Fruit fly (Drosophila melanogaster): Measurements from ENCODE around the gene CG11109.

Gene CG11109

dm6 chr3L:22880914-22881313 is 8.9 kb downstream of the CG11109 start, which contains the start of gene slif:
Gene slif (plus strand): TSS chr3L:22881045.
- TF ChIP-seq CG8478 (optimal IDR thresholded peaks at IDR 0.05) (no peak), CTCF (optimal IDR thresholded peaks at IDR 0.05) (no peak)

- TF ChIP-seq CTCF (optimal IDR thresholded peaks at IDR 0.05) (no peak), CG8478 (optimal IDR thresholded peaks at IDR 0.05) (no peak)
These were observed 11.6 kb downstream of the CG11109 start for dm6 chr3L:22883649-22884048.

- TF ChIP-seq CTCF (optimal IDR thresholded peaks at IDR 0.05): no peak
- TF ChIP-seq CG8478 (optimal IDR thresholded peaks at IDR 0.05): no peak
These were observed 12.5 kb downstream of the CG11109 start for dm6 chr3L:22884481-22884880.

dm6 chr3L:22885843-22886242 is 13.8 kb downstream of the CG11109 start:
- no peak for TF ChIP-seq CG8478 (optimal IDR thresholded peaks at IDR 0.05)
- no peak for TF ChIP-seq CTCF (optimal IDR thresholded peaks at IDR 0.05)

dm6 chr3L:22886939-22887338 is 14.9 kb downstream of the CG11109 start:
- TF ChIP-seq CTCF (optimal IDR thresholded peaks at IDR 0.05) (no peak), CG8478 (optimal IDR thresholded peaks at IDR 0.05) (no peak)

DNA sequence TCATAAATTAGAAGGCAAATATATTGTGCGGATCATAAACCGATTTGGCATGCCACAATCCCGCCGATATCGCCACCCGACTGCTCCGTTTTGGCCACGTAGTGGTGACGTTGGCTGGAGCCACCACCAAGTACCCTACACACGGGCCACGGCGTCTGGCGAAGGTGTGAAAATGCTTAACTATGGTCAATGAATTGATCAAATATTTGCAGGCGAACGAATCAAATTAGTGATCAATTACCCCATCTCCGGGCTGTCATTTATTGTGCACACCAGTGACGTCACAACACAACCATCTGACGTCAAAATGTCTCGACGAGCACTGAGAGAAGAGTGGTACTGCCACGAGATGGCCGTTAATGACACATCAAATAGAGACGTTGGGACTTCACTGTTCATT is 15.7 kb downstream of the CG11109 start:
- TF ChIP-seq CTCF (optimal IDR thresholded peaks at IDR 0.05) (no peak), CG8478 (optimal IDR thresholded peaks at IDR 0.05) (no peak)

dm6 chr3L:22888591-22889258 is 16.7 kb downstream of the CG11109 start:
- TF ChIP-seq CG8478 (optimal IDR thresholded peaks at IDR 0.05) (no peak), CTCF (optimal IDR thresholded peaks at IDR 0.05) (no peak)

dm6 chr3L:22890024-22890423 is 18.0 kb downstream of the CG11109 start:
- TF ChIP-seq CTCF (optimal IDR thresholded peaks at IDR 0.05) (no peak), CG8478 (optimal IDR thresholded peaks at IDR 0.05) (no peak)

DNA sequence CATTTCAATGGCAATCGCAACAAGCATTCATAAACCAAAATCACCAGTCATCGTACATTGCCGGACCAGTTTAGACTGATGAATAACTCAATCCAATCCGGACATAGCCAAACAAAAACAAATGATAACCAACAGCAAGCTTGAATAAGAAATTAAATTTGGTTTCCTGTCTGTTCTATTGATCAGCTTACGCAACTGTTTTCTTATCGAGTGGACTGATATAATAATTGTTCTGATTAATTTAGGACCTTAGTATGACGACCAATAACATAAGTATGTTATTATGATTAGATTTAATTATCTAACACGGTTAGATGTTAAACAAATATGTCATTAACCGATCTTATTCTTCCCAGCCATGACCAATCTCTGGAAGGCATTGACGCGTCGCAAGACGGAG is 19.0 kb downstream of the CG11109 start:
- no peak for TF ChIP-seq CG8478 (optimal IDR thresholded peaks at IDR 0.05)
- TF ChIP-seq CTCF (optimal IDR thresholded peaks at IDR 0.05): no peak

DNA sequence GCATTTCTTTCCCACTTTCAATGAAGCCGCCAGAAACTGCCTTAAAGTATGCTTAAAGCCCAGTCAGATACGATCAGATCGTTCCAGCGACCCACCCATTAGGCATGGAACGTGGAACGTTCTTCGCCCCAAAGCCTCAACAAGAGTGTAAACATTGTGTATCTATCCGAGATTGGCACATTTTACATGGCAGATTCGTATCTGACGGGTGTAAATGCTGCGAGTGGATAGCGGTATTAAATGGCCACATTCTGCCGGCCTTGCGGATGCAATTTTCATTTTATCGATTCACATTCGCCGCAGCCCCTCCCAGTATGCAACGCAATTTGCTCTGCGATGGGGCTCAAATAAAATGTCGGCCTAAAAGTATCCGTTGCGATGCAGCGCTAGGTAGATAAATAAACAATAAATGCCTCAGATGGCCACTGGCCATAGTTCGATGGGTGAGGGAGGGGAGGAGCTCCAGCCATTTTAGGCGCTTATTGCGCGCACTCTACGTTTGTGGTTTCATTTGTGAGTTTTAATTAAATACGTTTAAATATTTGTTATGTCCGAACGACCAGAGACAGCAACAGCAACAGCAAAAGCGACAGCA is 22.8 kb downstream of the CG11109 start:
- TF ChIP-seq CG8478 (optimal IDR thresholded peaks at IDR 0.05) (no peak), CTCF (optimal IDR thresholded peaks at IDR 0.05) (peak; percentile 0 to 31)

DNA sequence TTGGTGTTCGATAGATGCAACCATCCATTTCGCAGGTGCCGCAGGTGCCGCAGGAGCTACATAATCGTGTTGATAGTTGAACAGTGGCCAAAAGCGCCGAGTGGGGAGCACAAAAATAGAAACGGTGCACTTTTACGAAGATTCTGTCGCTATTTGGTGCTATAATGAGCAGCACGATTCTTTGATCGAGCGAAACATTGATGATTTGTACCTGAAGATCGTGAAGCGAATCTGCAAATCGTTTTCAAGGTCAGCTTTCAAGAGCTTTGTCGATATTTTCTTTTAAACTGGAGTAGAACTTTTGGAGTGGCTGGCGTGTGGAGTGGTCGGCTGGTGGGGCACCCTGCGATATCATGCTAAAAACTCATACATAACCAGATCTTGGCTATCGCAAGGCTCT is 26.4 kb downstream of the CG11109 start, which contains the start of gene CG11131:
Gene CG11131, plus strand, starts transcription at position 301 of the 400 bp plus-strand sequence.
- TF ChIP-seq CTCF (optimal IDR thresholded peaks at IDR 0.05): no peak
- no peak for TF ChIP-seq CG8478 (optimal IDR thresholded peaks at IDR 0.05)

DNA sequence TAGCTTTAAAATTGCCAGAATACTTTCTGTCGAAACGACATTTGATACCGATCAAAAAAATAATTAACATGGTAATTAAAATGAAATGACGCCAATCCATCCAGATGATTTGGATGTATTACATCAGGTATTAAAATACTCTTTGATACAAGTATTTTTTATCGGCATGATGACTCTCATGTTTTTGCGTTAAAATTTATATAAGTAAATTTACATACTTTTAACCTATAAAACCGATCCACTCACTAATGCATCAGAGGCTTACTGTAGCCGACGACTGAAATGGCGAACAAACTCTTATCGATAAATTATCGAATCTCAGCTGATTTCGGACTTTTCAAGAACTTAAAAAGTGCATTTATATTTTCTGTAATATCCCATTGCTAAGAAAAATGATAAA is 29.6 kb downstream of the CG11109 start, which contains the start of gene BoYb:
Gene BoYb, plus strand, starts transcription at position 301 of the 400 bp plus-strand sequence.
- no peak for TF ChIP-seq CG8478 (optimal IDR thresholded peaks at IDR 0.05)
- TF ChIP-seq CTCF (optimal IDR thresholded peaks at IDR 0.05): no peak

- TF ChIP-seq CTCF (optimal IDR thresholded peaks at IDR 0.05) (no peak), CG8478 (optimal IDR thresholded peaks at IDR 0.05) (no peak)
These were observed 37.4 kb downstream of the CG11109 start for dm6 chr3L:22909325-22909904.

DNA sequence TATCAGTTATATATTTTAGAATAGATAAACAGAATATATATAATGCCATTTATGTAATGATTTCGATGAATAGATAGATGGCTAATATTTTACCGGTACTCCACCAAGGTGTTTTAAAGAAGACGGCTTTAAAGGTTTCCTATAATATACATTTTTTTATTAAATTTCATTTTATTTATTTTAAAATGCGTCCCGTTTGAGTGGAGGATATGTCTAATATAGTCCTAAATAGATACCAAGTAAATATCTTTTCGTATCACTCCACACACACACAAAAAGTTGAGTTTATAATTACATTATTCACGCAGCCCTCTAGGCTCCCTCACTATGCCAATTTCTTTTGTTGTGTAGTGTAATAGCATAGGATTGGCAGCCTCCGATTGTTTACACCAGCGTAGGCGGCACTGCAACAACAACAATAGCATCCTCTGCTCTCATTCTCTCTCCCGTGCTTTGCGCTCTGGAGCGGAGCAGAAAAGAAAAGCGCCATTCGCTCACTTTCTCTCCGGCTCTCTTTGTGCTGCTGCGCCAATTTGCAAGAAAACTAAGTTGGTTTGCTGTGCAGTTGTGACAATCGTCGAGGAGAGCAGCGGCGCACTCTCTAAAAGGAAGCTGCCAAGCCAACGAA is 38.0 kb downstream of the CG11109 start, which contains the start of gene CG12768:
Gene CG12768, plus strand, starts transcription at position 578 of the 628 bp plus-strand sequence.
- no peak for TF ChIP-seq CG8478 (optimal IDR thresholded peaks at IDR 0.05)
- no peak for TF ChIP-seq CTCF (optimal IDR thresholded peaks at IDR 0.05)

Data from S2 (cell line).